Worm (Caenorhabditis elegans): ENCODE data around the gene F42A6.5.

Gene F42A6.5

ce11 chrIV:3294553-3295185 lies 37.0 kb downstream of the F42A6.5 start, which contains the start of gene W08E12.7 (continued):
- no peak for TF ChIP-seq nfya-2 (GFP tag; IDR thresholded peaks at IDR 0.05)
- TF ChIP-seq cebp-2 (GFP tag; IDR thresholded peaks at IDR 0.05) = no peak
- no peak for TF ChIP-seq gei-17 (GFP tag; optimal IDR thresholded peaks at IDR 0.05)
- peak; percentile 89 for TF ChIP-seq ceh-27 (GFP tag; optimal IDR thresholded peaks at IDR 0.05)
- peak; percentile 83 for TF ChIP-seq K11D2.4 (GFP tag; IDR thresholded peaks at IDR 0.05)
- TF ChIP-seq zfh-2 (GFP tag; conservative IDR thresholded peaks at IDR 0.05) = no peak
- TF ChIP-seq dpff-1 (tag; optimal IDR thresholded peaks at IDR 0.05) = no peak
- no peak for TF ChIP-seq hlh-26 (GFP tag; conservative IDR thresholded peaks at IDR 0.05)
- TF ChIP-seq madf-6 (GFP tag; IDR thresholded peaks at IDR 0.05) = peak; percentile 94
- no peak for TF ChIP-seq ztf-3 (GFP tag; optimal IDR thresholded peaks at IDR 0.05)
- no peak for TF ChIP-seq ceh-79 (tag; optimal IDR thresholded peaks at IDR 0.05)
- TF ChIP-seq F57C9.4 (tag; optimal IDR thresholded peaks at IDR 0.05) = no peak
- no peak for TF ChIP-seq nhr-27 (tag; optimal IDR thresholded peaks at IDR 0.05)
- peak; percentile 92 for TF ChIP-seq snpc-1.3 (tag; optimal IDR thresholded peaks at IDR 0.05; ENCODE audit: insufficient read depth)
- no peak for TF ChIP-seq F10E7.11 (tag; optimal IDR thresholded peaks at IDR 0.05)
- peak; percentile 82 for TF ChIP-seq ztf-18 (tag; optimal IDR thresholded peaks at IDR 0.05)
- TF ChIP-seq K12H6.12 (tag; optimal IDR thresholded peaks at IDR 0.05) = peak; percentile 82
- peak; percentile 74 for TF ChIP-seq nfyb-1 (GFP tag; IDR thresholded peaks at IDR 0.05)
- peak; percentile 76 for TF ChIP-seq madf-10 (tag; optimal IDR thresholded peaks at IDR 0.05)
- peak; percentile 30 for TF ChIP-seq him-1 (tag; optimal IDR thresholded peaks at IDR 0.05)
- TF ChIP-seq B0035.1 (tag; optimal IDR thresholded peaks at IDR 0.05) = no peak
- no peak for TF ChIP-seq egl-18 (GFP tag; IDR thresholded peaks at IDR 0.05)
- TF ChIP-seq unc-130 (GFP tag; optimal IDR thresholded peaks at IDR 0.05) = peak; percentile 91
- peak; percentile 32 to 36 for TF ChIP-seq rec-8 (tag; optimal IDR thresholded peaks at IDR 0.05)
- TF ChIP-seq bed-1 (GFP tag; IDR thresholded peaks at IDR 0.05) = no peak
- peak; percentile 87 for TF ChIP-seq ZK185.1 (tag; optimal IDR thresholded peaks at IDR 0.05; ENCODE audit: poor library complexity, severe bottlenecking)
- peak; percentile 52 for TF ChIP-seq nhr-90 (tag; optimal IDR thresholded peaks at IDR 0.05)
- peak; percentile 91 for TF ChIP-seq nhr-80 (tag; optimal IDR thresholded peaks at IDR 0.05)
- peak; percentile 95 for TF ChIP-seq ceh-100 (GFP tag; IDR thresholded peaks at IDR 0.05)
- TF ChIP-seq ama-1 (optimal IDR thresholded peaks at IDR 0.05) = no peak
- peak in 1 of 2 experiments; percentile 43 for TF ChIP-seq ama-1 (GFP tag; optimal IDR thresholded peaks at IDR 0.05)
- peak; percentile 95 for TF ChIP-seq pha-4 (tag; optimal IDR thresholded peaks at IDR 0.05)
- TF ChIP-seq C06A6.2 (GFP tag; conservative IDR thresholded peaks at IDR 0.05) = no peak
- TF ChIP-seq sdz-38 (tag; optimal IDR thresholded peaks at IDR 0.05) = no peak
- no peak for TF ChIP-seq ets-4 (GFP tag; optimal IDR thresholded peaks at IDR 0.05)
- peak; percentile 94 for TF ChIP-seq efl-1 (GFP tag; optimal IDR thresholded peaks at IDR 0.05)
- TF ChIP-seq ekl-4 (GFP tag; IDR thresholded peaks at IDR 0.05) = peak; percentile 74
- TF ChIP-seq hsf-1 (GFP tag; IDR thresholded peaks at IDR 0.05) = peak; percentile 61; the same call in 1 of the 2 replicates
- no peak for TF ChIP-seq zim-3 (tag; optimal IDR thresholded peaks at IDR 0.05)
- peak; percentile 36 to 93 (median 36) for TF ChIP-seq lin-35 (GFP tag; optimal IDR thresholded peaks at IDR 0.05)
- peak; percentile 81; the same call in 1 of the 2 replicates for TF ChIP-seq Y53G8AR.9 (GFP tag; conservative IDR thresholded peaks at IDR 0.05)
- peak; percentile 89 for TF ChIP-seq athp-1 (tag; optimal IDR thresholded peaks at IDR 0.05)
- TF ChIP-seq aptf-2 (GFP tag; conservative IDR thresholded peaks at IDR 0.05) = peak; percentile 62; the same call in 1 of the 2 replicates
- TF ChIP-seq rpc-1 (optimal IDR thresholded peaks at IDR 0.05) = no peak
- TF ChIP-seq rpc-1 (tag; optimal IDR thresholded peaks at IDR 0.05) = no peak
- 0 out of 2 replicates have a peak, but pooled peaks have one; percentile 38 for TF ChIP-seq bed-2 (GFP tag; IDR thresholded peaks at IDR 0.05)
- TF ChIP-seq madf-8 (GFP tag; conservative IDR thresholded peaks at IDR 0.05) = peak; percentile 87
- no peak for TF ChIP-seq unc-62 (GFP tag; optimal IDR thresholded peaks at IDR 0.05)
- no peak for TF ChIP-seq F37B4.10 (GFP tag; IDR thresholded peaks at IDR 0.05)

Data from whole organism, young adult.